Worm (Caenorhabditis elegans): ENCODE results near the gene F40G12.7.
"Not testable (repeated sequence)": the region's sequence is repeated elsewhere in the genome, so short reads cannot be mapped to it uniquely, and the experiment has no call there.

DNA sequence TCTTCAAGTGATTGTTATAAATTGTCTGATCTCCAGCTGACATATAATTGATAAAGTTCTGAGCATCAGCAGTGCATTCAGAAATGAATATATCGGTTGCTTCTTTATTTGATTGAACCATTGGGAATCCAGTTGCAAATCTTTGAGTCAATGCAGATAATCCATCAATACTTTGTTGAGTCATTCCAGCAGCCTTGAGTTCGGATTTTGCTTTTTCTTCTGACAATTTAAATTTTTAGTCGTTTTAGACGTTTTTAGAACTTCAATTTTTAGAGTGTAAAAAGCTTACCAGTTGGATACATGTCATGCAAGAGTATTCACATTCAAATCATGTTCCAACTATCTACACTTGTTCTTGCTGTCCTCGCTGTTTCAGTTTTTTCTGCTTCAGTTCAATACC lies 35.3 kb downstream of the F40G12.7 start, which contains the start of gene F14D7.14:
- not testable (repeated sequence) for TF ChIP-seq Y22D7AL.16 (tag; optimal IDR thresholded peaks at IDR 0.05); dmd-4 (tag; optimal IDR thresholded peaks at IDR 0.05; ENCODE audit: borderline replicate concordance); fkh-10 (GFP tag; optimal IDR thresholded peaks at IDR 0.05); ceh-22 (tag; optimal IDR thresholded peaks at IDR 0.05); unc-86 (tag; optimal IDR thresholded peaks at IDR 0.05); ceh-9 (tag; optimal IDR thresholded peaks at IDR 0.05); ceh-31 (tag; optimal IDR thresholded peaks at IDR 0.05); nfya-1 (tag; optimal IDR thresholded peaks at IDR 0.05); ceh-18 (tag; optimal IDR thresholded peaks at IDR 0.05); hlh-30 (tag; optimal IDR thresholded peaks at IDR 0.05; ENCODE audit: insufficient read depth); elt-2 (tag; optimal IDR thresholded peaks at IDR 0.05); fax-1 (tag; optimal IDR thresholded peaks at IDR 0.05); lin-11 (tag; optimal IDR thresholded peaks at IDR 0.05); tbx-2 (tag; optimal IDR thresholded peaks at IDR 0.05)
